Worm (Caenorhabditis elegans) whole organism, early embryonic: ENCODE measurements around the gene scav-2.
A peak's percentile ranks its signal among the peaks of the same experiment; 100 is the strongest.

ENCODE experiments used
- B0310.2 ChIP-seq: sonication (generic microtip); optimal IDR thresholded peaks from 2 replicates; lab custom pipeline; 2016; ENCODE audit warnings: mild to moderate bottlenecking, missing genetic modification characterization, missing compliant biosample characterization
- F13C5.2 ChIP-seq: sonication (generic microtip); optimal IDR thresholded peaks from 2 replicates; lab custom pipeline; 2017; ENCODE audit warnings: mild to moderate bottlenecking, missing genetic modification characterization, inconsistent platforms, missing compliant biosample characterization
- aly-1 ChIP-seq: sonication (generic microtip); optimal IDR thresholded peaks from 2 replicates; lab custom pipeline; 2016; ENCODE audit warnings: missing genetic modification characterization, missing compliant biosample characterization
- ama-1 ChIP-seq: fragments of 150-350 bp; optimal IDR thresholded peaks from 2 replicates; lab custom pipeline; 2014
- ceh-13 ChIP-seq: fragments of 200-800 bp; sonication (Bioruptor generic); optimal IDR thresholded peaks from 2 replicates; lab custom pipeline; 2018; ENCODE audit warnings: mild to moderate bottlenecking, missing genetic modification characterization, missing compliant biosample characterization
- ceh-36 ChIP-seq: sonication (generic microtip); optimal IDR thresholded peaks from 2 replicates; lab custom pipeline; 2016; ENCODE audit warnings: missing genetic modification characterization, inconsistent platforms, missing compliant biosample characterization
- ets-7 ChIP-seq: sonication (generic microtip); optimal IDR thresholded peaks from 2 replicates; lab custom pipeline; 2016; ENCODE audit warnings: missing genotype, missing genetic modification characterization, missing compliant biosample characterization
- flt-1 ChIP-seq: fragments of 200-800 bp; sonication (Bioruptor generic); IDR thresholded peaks from 2 replicates; pipeline ENCODE4 v1.3.6; 2022; ENCODE audit warnings: missing genetic modification characterization, missing compliant biosample characterization
- hmbx-1 ChIP-seq: sonication (generic microtip); optimal IDR thresholded peaks from 2 replicates; lab custom pipeline; 2016; ENCODE audit warnings: mild to moderate bottlenecking, missing genetic modification characterization, missing compliant biosample characterization
- hmg-4 ChIP-seq: fragments of 200-800 bp; sonication (Bioruptor generic); optimal IDR thresholded peaks from 2 replicates; lab custom pipeline; 2018; ENCODE audit warnings: mild to moderate bottlenecking, missing genetic modification characterization, missing compliant biosample characterization
- hnd-1 ChIP-seq: sonication (generic microtip); optimal IDR thresholded peaks from 2 replicates; lab custom pipeline; 2016; ENCODE audit warnings: missing genetic modification characterization, missing compliant biosample characterization
- pes-1 ChIP-seq: fragments of 200-800 bp; sonication (Bioruptor generic); IDR thresholded peaks from 2 replicates; pipeline ENCODE4 v1.3.6; 2022; ENCODE audit warnings: missing genetic modification reagents, missing genetic modification characterization, missing compliant biosample characterization
- scrt-1 ChIP-seq: fragments of 200-800 bp; sonication (Bioruptor generic); IDR thresholded peaks from 2 replicates; pipeline ENCODE4 v1.3.6; 2022; ENCODE audit warnings: missing genetic modification characterization, missing compliant biosample characterization
- sea-1 ChIP-seq: fragments of 200-800 bp; sonication (Bioruptor generic); conservative IDR thresholded peaks from 2 replicates; pipeline ENCODE4 v1.3.6; 2022; ENCODE audit warnings: missing genetic modification characterization, missing compliant biosample characterization
- tbx-11 ChIP-seq: fragments of 200-800 bp; sonication (Bioruptor generic); IDR thresholded peaks from 2 replicates; pipeline ENCODE4 v1.3.6; 2022; ENCODE audit warnings: missing genetic modification characterization, missing compliant biosample characterization
- tbx-37 ChIP-seq: fragments of 200-800 bp; sonication (Bioruptor generic); conservative IDR thresholded peaks from 2 replicates; pipeline ENCODE4 v1.3.6; 2022; ENCODE audit warnings: missing genetic modification reagents, missing genetic modification characterization, missing compliant biosample characterization
- tra-4 ChIP-seq: sonication (generic microtip); optimal IDR thresholded peaks from 2 replicates; lab custom pipeline; 2017; ENCODE audit warnings: missing genetic modification characterization, missing compliant biosample characterization

The scav-2 gene

DNA sequence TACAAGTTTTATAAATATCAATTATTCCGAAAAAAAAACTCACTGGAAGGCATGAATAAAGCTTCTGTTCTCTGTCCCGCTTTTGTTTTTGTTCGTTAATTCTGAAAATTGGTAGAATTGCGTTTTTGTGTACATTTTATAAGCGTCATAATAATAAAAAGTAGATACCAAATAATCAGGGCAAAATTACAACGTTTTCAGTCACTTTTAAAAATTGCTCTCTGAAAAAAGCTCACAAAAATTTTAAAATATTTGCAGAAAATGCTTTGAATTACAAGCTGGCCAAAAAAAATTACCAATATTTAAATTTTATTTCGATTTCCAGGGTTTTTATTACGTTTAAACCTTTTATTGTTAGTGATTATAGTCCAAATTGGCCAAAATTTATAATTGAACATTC, at the start of gene scav-2:
Gene scav-2 (minus strand): TSS at position 101 of the 400 bp plus-strand sequence.
- TF ChIP-seq flt-1 (no peak), ama-1 (lab: Kevin White, UChicago) (no peak), hmg-4 (GFP tag; lab: Kevin White, UChicago) (no peak), tbx-37 (GFP tag; lab: Robert Waterston, UW) (no peak), F13C5.2 (tag; lab: Kevin White, UChicago) (no peak), ets-7 (tag; lab: Kevin White, UChicago) (no peak), hmbx-1 (tag; lab: Kevin White, UChicago) (no peak), ceh-13 (GFP tag; lab: Kevin White, UChicago) (no peak), scrt-1 (GFP tag; lab: Robert Waterston, UW) (no peak), aly-1 (tag; lab: Kevin White, UChicago) (no peak), B0310.2 (tag; lab: Kevin White, UChicago) (no peak), sea-1 (GFP tag; lab: Robert Waterston, UW) (no peak), tbx-11 (GFP tag; lab: Robert Waterston, UW) (no peak), pes-1 (GFP tag; lab: Robert Waterston, UW) (no peak), hnd-1 (tag; lab: Kevin White, UChicago) (no peak), ceh-36 (tag; lab: Kevin White, UChicago) (no peak)

DNA sequence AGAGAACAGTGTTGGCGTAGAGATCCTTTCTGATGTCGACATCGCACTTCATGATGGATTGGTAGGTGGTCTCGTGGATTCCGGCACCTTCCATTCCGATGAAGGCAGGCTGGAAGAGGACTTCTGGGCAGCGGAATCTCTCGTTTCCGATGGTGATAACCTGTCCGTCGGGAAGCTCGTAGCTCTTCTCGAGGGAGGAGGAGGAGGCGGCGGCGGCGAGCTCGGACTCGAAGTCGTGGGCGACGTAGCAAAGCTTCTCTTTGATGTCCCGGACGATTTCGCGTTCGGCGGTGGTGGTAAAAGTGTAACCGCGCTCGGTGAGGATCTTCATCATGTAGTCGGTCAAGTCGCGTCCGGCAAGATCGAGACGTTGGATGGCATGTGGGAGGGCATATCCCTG, 49.7 kb upstream of the scav-2 start:
- TF ChIP-seq ceh-13 (GFP tag; lab: Kevin White, UChicago) (no peak), scrt-1 (GFP tag; lab: Robert Waterston, UW) (no peak), tbx-37 (GFP tag; lab: Robert Waterston, UW) (no peak), aly-1 (tag; lab: Kevin White, UChicago) (no peak)

DNA sequence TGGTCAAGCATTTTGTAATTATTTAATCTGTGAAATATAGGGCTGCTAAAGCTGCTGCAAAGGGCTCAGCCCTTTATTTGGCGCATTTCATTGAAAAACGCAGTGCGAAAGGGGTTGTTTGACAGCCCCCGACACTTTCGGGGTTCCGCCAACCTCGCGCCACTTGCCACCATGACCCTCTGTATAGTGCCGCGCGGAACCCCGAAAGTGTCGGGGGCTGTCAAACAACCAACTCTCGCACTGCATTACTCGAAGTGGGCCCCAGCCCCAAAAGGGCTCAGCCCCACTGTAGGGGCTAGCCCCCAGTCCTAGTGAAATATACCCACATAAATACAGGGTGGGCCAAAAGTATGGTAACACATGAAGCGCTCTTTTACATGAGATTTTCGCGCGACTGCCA, 45.1 kb upstream of the scav-2 start:
- no peak for TF ChIP-seq ets-7 (tag; lab: Kevin White, UChicago)
- no peak for TF ChIP-seq hnd-1 (tag; lab: Kevin White, UChicago)
- no peak for TF ChIP-seq hmg-4 (GFP tag; lab: Kevin White, UChicago)
- TF ChIP-seq flt-1: no peak
- no peak for TF ChIP-seq aly-1 (tag; lab: Kevin White, UChicago)
- TF ChIP-seq B0310.2 (tag; lab: Kevin White, UChicago): no peak
- no peak for TF ChIP-seq sea-1 (GFP tag; lab: Robert Waterston, UW)
- TF ChIP-seq scrt-1 (GFP tag; lab: Robert Waterston, UW): no peak
- no peak for TF ChIP-seq ceh-36 (tag; lab: Kevin White, UChicago)
- TF ChIP-seq tbx-11 (GFP tag; lab: Robert Waterston, UW): no peak
- no peak for TF ChIP-seq pes-1 (GFP tag; lab: Robert Waterston, UW)
- TF ChIP-seq hmbx-1 (tag; lab: Kevin White, UChicago): no peak

DNA sequence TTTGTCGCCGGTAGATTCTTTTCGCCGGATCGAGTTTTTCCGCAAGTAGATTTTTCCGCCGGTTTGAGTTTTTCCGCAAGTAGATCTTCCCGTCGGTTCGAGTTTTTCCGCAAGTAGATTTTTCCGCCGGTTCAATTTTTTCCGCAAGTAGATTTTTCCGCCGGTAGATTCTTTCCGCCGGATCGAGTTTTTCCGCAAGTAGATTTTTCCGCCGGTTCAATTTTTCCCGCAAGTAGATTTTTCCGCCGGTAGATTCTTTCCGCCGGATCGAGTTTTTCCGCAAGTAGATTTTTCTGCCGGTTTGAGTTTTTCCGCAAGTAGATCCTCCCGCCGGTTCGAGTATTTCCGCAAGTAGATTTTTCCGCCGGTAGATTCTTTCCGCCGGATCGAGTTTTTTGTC, 30.0 kb upstream of the scav-2 start:
- TF ChIP-seq sea-1 (GFP tag; lab: Robert Waterston, UW): peak; percentile 58
- TF ChIP-seq tbx-11 (GFP tag; lab: Robert Waterston, UW): 0 out of 2 replicates have a peak, but pooled peaks have one; percentile 41

DNA sequence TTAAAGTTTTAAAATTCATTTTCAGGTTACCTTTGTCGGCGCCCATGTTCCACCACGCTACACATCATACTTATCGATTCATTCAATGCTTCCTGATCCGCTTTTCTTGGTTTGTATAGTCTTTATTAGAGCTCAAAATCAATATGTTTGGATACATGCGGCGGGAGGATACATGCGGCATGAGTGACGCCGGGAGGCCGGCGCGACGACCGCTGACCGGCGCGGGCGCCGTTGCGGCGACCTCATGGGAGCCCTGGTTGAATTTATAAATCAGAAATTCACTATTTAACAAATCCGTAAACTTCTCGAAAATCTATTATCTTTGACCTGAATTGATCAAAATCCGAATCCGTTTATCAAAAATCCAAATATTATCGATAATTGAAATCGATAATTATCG, 26.6 kb upstream of the scav-2 start:
- no peak for TF ChIP-seq F13C5.2 (tag; lab: Kevin White, UChicago)
- no peak for TF ChIP-seq hmg-4 (GFP tag; lab: Kevin White, UChicago)
- TF ChIP-seq aly-1 (tag; lab: Kevin White, UChicago): no peak
- no peak for TF ChIP-seq ama-1 (lab: Kevin White, UChicago)
- TF ChIP-seq ceh-36 (tag; lab: Kevin White, UChicago): no peak
- no peak for TF ChIP-seq B0310.2 (tag; lab: Kevin White, UChicago)
- no peak for TF ChIP-seq hnd-1 (tag; lab: Kevin White, UChicago)
- TF ChIP-seq sea-1 (GFP tag; lab: Robert Waterston, UW): no peak
- TF ChIP-seq ceh-13 (GFP tag; lab: Kevin White, UChicago): no peak
- TF ChIP-seq flt-1: no peak

DNA sequence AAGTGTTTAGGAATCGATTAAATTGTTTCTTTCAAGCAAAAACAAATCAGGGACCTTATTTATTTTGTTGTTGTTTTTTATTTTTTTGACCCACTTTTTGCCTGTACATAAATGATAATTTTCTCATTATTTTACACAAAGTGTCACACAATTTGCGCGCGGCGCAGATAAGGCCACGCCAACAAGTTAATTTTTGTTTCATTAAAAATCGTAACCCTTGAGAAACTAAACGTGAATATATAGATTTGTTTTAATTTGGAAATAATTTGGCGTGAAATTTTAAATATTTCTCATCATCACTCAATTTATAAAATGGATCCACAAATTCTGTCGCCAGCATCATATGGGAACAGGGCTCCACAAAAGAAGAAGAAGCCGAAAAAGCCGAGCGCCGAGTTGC, 25.4 kb upstream of the scav-2 start, which contains the start of gene T05D4.5:
Gene T05D4.5 (plus strand): TSS at position 301 of the 400 bp plus-strand sequence.
- TF ChIP-seq flt-1: no peak
- TF ChIP-seq sea-1 (GFP tag; lab: Robert Waterston, UW): no peak
- TF ChIP-seq hmbx-1 (tag; lab: Kevin White, UChicago): no peak
- TF ChIP-seq ets-7 (tag; lab: Kevin White, UChicago): no peak
- TF ChIP-seq scrt-1 (GFP tag; lab: Robert Waterston, UW): no peak
- TF ChIP-seq aly-1 (tag; lab: Kevin White, UChicago): no peak
- no peak for TF ChIP-seq hnd-1 (tag; lab: Kevin White, UChicago)
- no peak for TF ChIP-seq ceh-36 (tag; lab: Kevin White, UChicago)
- no peak for TF ChIP-seq hmg-4 (GFP tag; lab: Kevin White, UChicago)
- TF ChIP-seq pes-1 (GFP tag; lab: Robert Waterston, UW): no peak
- no peak for TF ChIP-seq tbx-11 (GFP tag; lab: Robert Waterston, UW)
- no peak for TF ChIP-seq tra-4 (tag; lab: Kevin White, UChicago)
- no peak for TF ChIP-seq F13C5.2 (tag; lab: Kevin White, UChicago)
- TF ChIP-seq ceh-13 (GFP tag; lab: Kevin White, UChicago): no peak
- no peak for TF ChIP-seq ama-1 (lab: Kevin White, UChicago)
- TF ChIP-seq tbx-37 (GFP tag; lab: Robert Waterston, UW): no peak
- no peak for TF ChIP-seq B0310.2 (tag; lab: Kevin White, UChicago)

DNA sequence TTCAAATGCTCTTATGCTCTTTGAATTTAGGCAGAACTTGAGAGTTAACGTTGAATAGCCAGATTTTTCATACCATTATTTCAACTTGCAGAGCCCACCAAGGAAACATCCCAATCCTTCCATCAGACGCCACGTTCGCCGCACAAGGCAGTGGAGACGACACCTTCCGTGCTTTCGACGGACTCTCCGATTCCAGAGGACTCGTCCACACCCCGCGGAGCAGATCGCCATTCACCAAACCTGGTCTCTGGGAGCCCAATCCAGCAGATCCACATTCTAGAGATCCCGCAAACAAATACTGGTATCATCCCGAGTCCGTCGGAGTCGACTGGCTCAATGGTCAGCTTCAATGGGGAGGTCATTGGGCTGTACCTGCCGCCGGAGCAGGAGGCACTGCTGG, 24.9 kb upstream of the scav-2 start:
- TF ChIP-seq tbx-11 (GFP tag; lab: Robert Waterston, UW) (no peak), aly-1 (tag; lab: Kevin White, UChicago) (no peak), tra-4 (tag; lab: Kevin White, UChicago) (no peak), sea-1 (GFP tag; lab: Robert Waterston, UW) (no peak), scrt-1 (GFP tag; lab: Robert Waterston, UW) (no peak), hmbx-1 (tag; lab: Kevin White, UChicago) (no peak), pes-1 (GFP tag; lab: Robert Waterston, UW) (no peak), tbx-37 (GFP tag; lab: Robert Waterston, UW) (no peak), hmg-4 (GFP tag; lab: Kevin White, UChicago) (no peak), B0310.2 (tag; lab: Kevin White, UChicago) (no peak), ceh-13 (GFP tag; lab: Kevin White, UChicago) (no peak), ceh-36 (tag; lab: Kevin White, UChicago) (no peak)
